Worm (Caenorhabditis elegans) whole organism, L3 larva: Measurements from ENCODE around the gene W04H10.5.
A peak's percentile ranks its signal among the peaks of the same experiment; 100 is the strongest.

Experiments used
- R02D3.7 ChIP-seq: fragments of 150-350 bp; optimal IDR thresholded peaks from 2 replicates; lab custom pipeline; 2014; ENCODE audit warnings: missing biosample characterization, missing genetic modification characterization
- ZK546.5 ChIP-seq: sonication (generic microtip); optimal IDR thresholded peaks from 2 replicates; lab custom pipeline; 2017; ENCODE audit warnings: missing biosample characterization, missing genetic modification characterization
- ceh-9 ChIP-seq: sonication (generic microtip); optimal IDR thresholded peaks from 2 replicates; lab custom pipeline; 2018; ENCODE audit warnings: missing biosample characterization, missing genetic modification characterization
- fkh-2 ChIP-seq: fragments of 150-350 bp; optimal IDR thresholded peaks from 2 replicates; lab custom pipeline; 2014; ENCODE audit warnings: missing biosample characterization, missing genetic modification reagents, missing genetic modification characterization
- lin-15B ChIP-seq: fragments of 150-350 bp; optimal IDR thresholded peaks from 2 replicates; lab custom pipeline; 2014; ENCODE audit warnings: missing biosample characterization, missing genetic modification characterization
- mml-1 ChIP-seq: fragments of 150-350 bp; sonication (generic microtip); optimal IDR thresholded peaks from 3 replicates; lab custom pipeline; 2014; ENCODE audit warnings: missing biosample characterization, missing genetic modification characterization
- nfya-1 ChIP-seq: sonication (generic microtip); optimal IDR thresholded peaks from 2 replicates; lab custom pipeline; 2017; ENCODE audit warnings: missing genetic modification characterization, mild to moderate bottlenecking, missing compliant biosample characterization, antibody characterized with exemption, moderate library complexity; ENCODE audit not compliant: insufficient read depth
- nhr-11 ChIP-seq: fragments of 150-350 bp; optimal IDR thresholded peaks from 2 replicates; lab custom pipeline; 2014; ENCODE audit warnings: missing biosample characterization, missing genetic modification characterization
- nhr-12 ChIP-seq: fragments of 150-350 bp; optimal IDR thresholded peaks from 2 replicates; lab custom pipeline; 2014; ENCODE audit warnings: missing biosample characterization, missing genetic modification characterization
- nhr-25 ChIP-seq: sonication (generic microtip); optimal IDR thresholded peaks from 2 replicates; lab custom pipeline; 2017; ENCODE audit warnings: missing biosample characterization, missing genetic modification characterization
- unc-62 ChIP-seq: fragments of 150-350 bp; sonication (generic microtip); optimal IDR thresholded peaks from 4 replicates; lab custom pipeline; 2014; ENCODE audit warnings: missing biosample characterization, missing genetic modification reagents, missing genetic modification characterization

W04H10.5 gene

DNA sequence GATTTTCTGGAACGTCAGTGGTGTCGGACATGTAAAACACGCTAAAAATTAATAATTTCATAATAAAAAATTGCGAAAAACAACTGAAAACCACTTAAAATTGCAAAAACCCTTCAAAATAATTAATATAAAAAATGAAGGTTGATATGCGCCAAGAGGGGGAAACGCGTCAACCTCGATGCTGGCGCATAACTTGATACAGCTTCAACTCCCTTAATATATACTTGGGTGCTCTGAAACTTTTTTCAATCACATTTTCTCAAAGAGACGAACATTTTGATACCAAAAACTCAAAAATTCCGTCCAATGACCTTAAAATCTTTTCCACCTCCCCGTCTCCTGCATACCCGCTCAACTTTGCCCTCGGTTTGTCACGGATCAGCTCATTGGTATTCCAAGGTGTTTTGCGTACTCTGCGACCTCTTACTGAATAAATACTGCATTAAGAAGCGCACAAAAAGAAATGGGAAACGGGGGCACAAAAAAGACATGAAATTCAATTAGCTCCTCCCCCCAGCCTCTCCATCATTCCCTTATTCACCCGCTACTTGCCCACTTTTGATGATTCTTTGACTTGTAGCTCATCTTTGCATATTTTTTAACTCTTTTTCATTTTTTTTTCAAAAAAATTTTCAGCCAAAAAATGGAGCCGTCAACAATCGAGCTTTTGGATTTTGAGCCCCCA is 44.3 kb downstream of the W04H10.5 start, which contains the start of the genes K07E8.7 and frpr-14:
TSS of gene K07E8.7 (minus strand) at position 47 of the 685 bp plus-strand sequence.
TSS of gene frpr-14 (plus strand) at position 635 of the 685 bp plus-strand sequence.
- TF ChIP-seq nfya-1 = peak; percentile 39
- no peak for TF ChIP-seq R02D3.7 (tag; lab: Kevin White, UChicago)

DNA sequence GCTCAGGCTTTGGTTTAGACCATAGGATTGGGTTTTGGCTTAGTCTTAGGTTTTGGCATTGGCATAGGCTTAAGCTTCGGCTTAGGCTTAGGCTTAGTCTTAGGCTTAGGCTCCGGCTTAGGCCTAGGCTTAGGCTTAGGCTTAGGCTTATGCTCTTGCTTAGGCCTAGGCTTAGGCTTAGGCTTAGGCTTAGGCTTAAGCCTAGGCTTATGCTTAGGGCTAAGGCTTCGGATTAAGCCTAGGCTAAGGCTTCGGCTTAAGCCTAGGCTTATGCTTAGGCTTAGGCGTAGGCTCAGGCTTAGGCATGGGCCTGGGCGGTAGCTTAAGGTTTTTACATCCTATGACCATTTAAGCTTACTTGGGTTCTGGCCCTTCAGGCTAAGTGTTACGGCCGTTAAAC is 45.2 kb downstream of the W04H10.5 start:
- TF ChIP-seq nhr-12 (tag; lab: Kevin White, UChicago) (no peak), ZK546.5 (tag; lab: Kevin White, UChicago) (no peak), ceh-9 (tag; lab: Kevin White, UChicago) (no peak), nhr-25 (tag; lab: Kevin White, UChicago) (no peak), unc-62 (GFP tag; lab: Kevin White, UChicago) (no peak), mml-1 (tag; lab: Kevin White, UChicago) (no peak), nhr-11 (tag; lab: Kevin White, UChicago) (no peak), lin-15B (tag; lab: Kevin White, UChicago) (no peak), fkh-2 (tag; lab: Kevin White, UChicago) (no peak)
